Worm (Caenorhabditis elegans) whole organism, L2 larva: ENCODE data around the gene T15B7.14.
A peak's percentile ranks its signal among the peaks of the same experiment; 100 is the strongest.

ENCODE experiments used
- C34F6.9 ChIP-seq: fragments of 150-350 bp; optimal IDR thresholded peaks from 2 replicates; lab custom pipeline; 2014; ENCODE audit warnings: missing biosample characterization, missing genetic modification characterization
- F13H6.1 ChIP-seq: sonication (generic microtip); optimal IDR thresholded peaks from 2 replicates; lab custom pipeline; 2016; ENCODE audit warnings: missing genetic modification characterization, missing compliant biosample characterization
- Y55F3AM.14 ChIP-seq: fragments of 200-800 bp; sonication (Bioruptor generic); optimal IDR thresholded peaks from 2 replicates; lab custom pipeline; 2018; ENCODE audit warnings: mild to moderate bottlenecking, missing genetic modification characterization, missing compliant biosample characterization
- ZK546.5 ChIP-seq: sonication (generic microtip); optimal IDR thresholded peaks from 2 replicates; lab custom pipeline; 2017; ENCODE audit warnings: missing biosample characterization, missing genetic modification characterization
- alr-1 ChIP-seq: fragments of 150-350 bp; optimal IDR thresholded peaks from 2 replicates; lab custom pipeline; 2014; ENCODE audit warnings: missing biosample characterization, missing genetic modification characterization
- aly-2 ChIP-seq: fragments of 150-350 bp; optimal IDR thresholded peaks from 2 replicates; lab custom pipeline; 2014; ENCODE audit warnings: missing biosample characterization, missing genetic modification characterization
- ama-1 ChIP-seq: fragments of 150-350 bp; optimal IDR thresholded peaks from 2 replicates; lab custom pipeline; 2018; ENCODE audit warnings: inconsistent platforms
- blmp-1 ChIP-seq: sonication (generic microtip); optimal IDR thresholded peaks from 2 replicates; lab custom pipeline; 2017; ENCODE audit warnings: missing genetic modification characterization, mild to moderate bottlenecking, missing compliant biosample characterization, antibody characterized with exemption, moderate library complexity; ENCODE audit not compliant: insufficient read depth
- ceh-16 ChIP-seq: fragments of 150-350 bp; optimal IDR thresholded peaks from 2 replicates; lab custom pipeline; 2014; ENCODE audit warnings: missing biosample characterization, missing genetic modification characterization
- ceh-82 ChIP-seq: fragments of 150-350 bp; optimal IDR thresholded peaks from 2 replicates; lab custom pipeline; 2014; ENCODE audit warnings: missing biosample characterization, missing genetic modification characterization
- crh-2 ChIP-seq: sonication (generic microtip); optimal IDR thresholded peaks from 2 replicates; lab custom pipeline; 2017; ENCODE audit warnings: missing biosample characterization, missing genetic modification characterization
- dmd-4 ChIP-seq: sonication (generic microtip); optimal IDR thresholded peaks from 2 replicates; lab custom pipeline; 2017; ENCODE audit warnings: missing biosample characterization, missing genetic modification characterization
- egl-27 ChIP-seq: sonication (generic microtip); optimal IDR thresholded peaks from 3 replicates; lab custom pipeline; 2017; ENCODE audit warnings: missing biosample characterization, missing genetic modification reagents, missing genetic modification characterization
- elt-1 ChIP-seq: fragments of 150-350 bp; optimal IDR thresholded peaks from 2 replicates; lab custom pipeline; 2014; ENCODE audit warnings: missing biosample characterization, missing genetic modification characterization
- elt-3 ChIP-seq: sonication (generic microtip); optimal IDR thresholded peaks from 2 replicates; lab custom pipeline; 2017; ENCODE audit warnings: missing biosample characterization, missing genetic modification characterization
- gmeb-1 ChIP-seq: fragments of 150-350 bp; optimal IDR thresholded peaks from 2 replicates; lab custom pipeline; 2014; ENCODE audit warnings: missing biosample characterization, missing genetic modification characterization
- lin-11 ChIP-seq: fragments of 150-350 bp; sonication (generic microtip); optimal IDR thresholded peaks from 2 replicates; lab custom pipeline; 2014; ENCODE audit warnings: missing biosample characterization, missing genetic modification characterization, inconsistent platforms, mixed read lengths
- lin-13 ChIP-seq: fragments of 150-350 bp; optimal IDR thresholded peaks from 2 replicates; lab custom pipeline; 2014; ENCODE audit warnings: missing biosample characterization, missing genetic modification reagents, missing genetic modification characterization
- lin-39 ChIP-seq: fragments of 150-350 bp; optimal IDR thresholded peaks from 2 replicates; lab custom pipeline; 2014; ENCODE audit warnings: missing biosample characterization, missing genetic modification reagents, missing genetic modification characterization
- lsy-2 ChIP-seq, 2 experiments: fragments of 150-350 bp in 1 of 2; sonication (generic microtip) in 1 of 2; optimal IDR thresholded peaks; 2 replicates each; lab custom pipeline; 2014 to 2017; ENCODE audit warnings: missing biosample characterization in 2 of 2, missing genetic modification characterization in 2 of 2
- mab-5 ChIP-seq: fragments of 150-350 bp; optimal IDR thresholded peaks from 2 replicates; lab custom pipeline; 2014; ENCODE audit warnings: missing biosample characterization, missing genetic modification characterization
- mbf-1 ChIP-seq: sonication (generic microtip); optimal IDR thresholded peaks from 2 replicates; lab custom pipeline; 2017; ENCODE audit warnings: missing biosample characterization, missing genetic modification characterization
- nhr-10 ChIP-seq: sonication (generic microtip); optimal IDR thresholded peaks from 2 replicates; lab custom pipeline; 2017; ENCODE audit warnings: missing biosample characterization, missing genetic modification characterization
- nhr-11 ChIP-seq: fragments of 150-350 bp; optimal IDR thresholded peaks from 2 replicates; lab custom pipeline; 2014; ENCODE audit warnings: missing biosample characterization, missing genetic modification characterization
- nhr-12 ChIP-seq: fragments of 150-350 bp; optimal IDR thresholded peaks from 2 replicates; lab custom pipeline; 2014; ENCODE audit warnings: missing biosample characterization, missing genetic modification characterization
- nhr-129 ChIP-seq: fragments of 150-350 bp; optimal IDR thresholded peaks from 2 replicates; lab custom pipeline; 2014; ENCODE audit warnings: missing biosample characterization, missing genetic modification characterization
- nhr-21 ChIP-seq: fragments of 150-350 bp; optimal IDR thresholded peaks from 2 replicates; lab custom pipeline; 2014; ENCODE audit warnings: missing biosample characterization, missing genetic modification characterization
- nhr-23 ChIP-seq: fragments of 150-350 bp; optimal IDR thresholded peaks from 2 replicates; lab custom pipeline; 2014; ENCODE audit warnings: missing biosample characterization, missing genetic modification reagents, missing genetic modification characterization
- nhr-237 ChIP-seq: fragments of 150-350 bp; optimal IDR thresholded peaks from 2 replicates; lab custom pipeline; 2014; ENCODE audit warnings: missing biosample characterization, missing genetic modification characterization
- nhr-25 ChIP-seq: fragments of 150-350 bp; sonication (generic microtip); optimal IDR thresholded peaks from 3 replicates; lab custom pipeline; 2014; ENCODE audit warnings: missing biosample characterization, missing genetic modification characterization
- nhr-6 ChIP-seq: fragments of 150-350 bp; optimal IDR thresholded peaks from 2 replicates; lab custom pipeline; 2014; ENCODE audit warnings: missing biosample characterization, missing genetic modification characterization
- nhr-77 ChIP-seq: fragments of 150-350 bp; optimal IDR thresholded peaks from 2 replicates; lab custom pipeline; 2014; ENCODE audit warnings: missing biosample characterization, missing genetic modification characterization
- peb-1 ChIP-seq: fragments of 150-350 bp; optimal IDR thresholded peaks from 2 replicates; lab custom pipeline; 2014; ENCODE audit warnings: missing biosample characterization, missing genetic modification characterization
- sem-4 ChIP-seq: fragments of 150-350 bp; optimal IDR thresholded peaks from 2 replicates; lab custom pipeline; 2014; ENCODE audit warnings: missing biosample characterization, missing genetic modification reagents, missing genetic modification characterization
- skn-1 ChIP-seq: sonication (generic microtip); optimal IDR thresholded peaks from 2 replicates; lab custom pipeline; 2017; ENCODE audit warnings: missing biosample characterization, missing genetic modification characterization
- sma-3 ChIP-seq: sonication (generic microtip); optimal IDR thresholded peaks from 2 replicates; lab custom pipeline; 2016; ENCODE audit warnings: missing genetic modification reagents, missing genetic modification characterization, missing compliant biosample characterization
- sma-9 ChIP-seq, 2 experiments: fragments of 150-350 bp in 1 of 2; sonication (generic microtip) in 1 of 2; optimal IDR thresholded peaks; 2 replicates each; lab custom pipeline; 2014 to 2016; ENCODE audit warnings: missing genetic modification characterization in 2 of 2, mild to moderate bottlenecking in 1 of 2, missing biosample characterization in 1 of 2, missing compliant biosample characterization in 1 of 2, missing genetic modification reagents in 1 of 2, moderate library complexity in 1 of 2
- snpc-4 ChIP-seq: fragments of 150-350 bp; optimal IDR thresholded peaks from 2 replicates; lab custom pipeline; 2014; ENCODE audit warnings: missing biosample characterization, missing genetic modification characterization
- unc-39 ChIP-seq: fragments of 150-350 bp; optimal IDR thresholded peaks from 2 replicates; lab custom pipeline; 2014; ENCODE audit warnings: missing biosample characterization, missing genetic modification characterization
- unc-55 ChIP-seq: fragments of 150-350 bp; sonication (generic microtip); optimal IDR thresholded peaks from 3 replicates; lab custom pipeline; 2014; ENCODE audit warnings: missing biosample characterization, missing genetic modification reagents, missing genetic modification characterization
- zag-1 ChIP-seq: fragments of 150-350 bp; optimal IDR thresholded peaks from 2 replicates; lab custom pipeline; 2014; ENCODE audit warnings: missing biosample characterization, missing genetic modification characterization
- ztf-1 ChIP-seq: fragments of 200-800 bp; sonication (Bioruptor generic); conservative IDR thresholded peaks from 2 replicates; pipeline ENCODE4 v1.3.6; 2022; ENCODE audit warnings: missing genetic modification characterization, missing compliant biosample characterization
- ztf-11 ChIP-seq: sonication (generic microtip); optimal IDR thresholded peaks from 2 replicates; lab custom pipeline; 2017; ENCODE audit warnings: missing biosample characterization, missing genetic modification characterization

T15B7.14 gene

ce11 chrV:6796264-6796663 lies 38.9 kb downstream of the T15B7.14 start:
- TF ChIP-seq ceh-82 (no peak), C34F6.9 (tag; lab: Kevin White, UChicago) (peak; percentile 7), crh-2 (tag; lab: Kevin White, UChicago) (peak; percentile 83)

ce11 chrV:6793744-6794239 lies 41.4 kb downstream of the T15B7.14 start, which contains the start of gene ZC404.1:
TSS of gene ZC404.1 (plus strand) at chrV:6794189.
- TF ChIP-seq egl-27 (tag; lab: Kevin White, UChicago) = no peak
- TF ChIP-seq lsy-2 (tag; optimal IDR thresholded peaks at IDR 0.05; lab: Kevin White, UChicago) = no peak
- no peak for TF ChIP-seq mbf-1 (tag; lab: Kevin White, UChicago)
- no peak for TF ChIP-seq blmp-1
- TF ChIP-seq skn-1 (tag; lab: Kevin White, UChicago) = no peak
- TF ChIP-seq aly-2 = no peak
- no peak for TF ChIP-seq unc-39 (tag; lab: Kevin White, UChicago)
- TF ChIP-seq F13H6.1 = peak; percentile 34
- no peak for TF ChIP-seq gmeb-1
- TF ChIP-seq sma-3 (GFP tag; lab: Kevin White, UChicago) = no peak
- TF ChIP-seq ama-1 (lab: Kevin White, UChicago) = no peak
- TF ChIP-seq nhr-12 (tag; lab: Kevin White, UChicago) = no peak
- peak; percentile 27 for TF ChIP-seq ceh-16 (tag; lab: Kevin White, UChicago)
- no peak for TF ChIP-seq C34F6.9 (tag; lab: Kevin White, UChicago)
- no peak for TF ChIP-seq Y55F3AM.14 (GFP tag; lab: Kevin White, UChicago)
- peak; percentile 62 for TF ChIP-seq snpc-4 (tag; lab: Kevin White, UChicago)
- TF ChIP-seq lin-11 = no peak
- no peak for TF ChIP-seq ztf-1 (GFP tag; lab: Robert Waterston, UW)
- no peak for TF ChIP-seq peb-1 (tag; lab: Kevin White, UChicago)
- TF ChIP-seq sma-9 (GFP tag; optimal IDR thresholded peaks at IDR 0.05; lab: Kevin White, UChicago) = no peak
- no peak for TF ChIP-seq sma-9 (tag; optimal IDR thresholded peaks at IDR 0.05; lab: Kevin White, UChicago)
- no peak for TF ChIP-seq elt-3 (tag; lab: Kevin White, UChicago)
- TF ChIP-seq zag-1 (tag; lab: Kevin White, UChicago) = no peak
- TF ChIP-seq nhr-23 = no peak
- no peak for TF ChIP-seq sem-4 (tag; lab: Kevin White, UChicago)
- no peak for TF ChIP-seq dmd-4 (tag; lab: Kevin White, UChicago)
- TF ChIP-seq nhr-77 (tag; lab: Kevin White, UChicago) = no peak
- TF ChIP-seq nhr-21 (tag; lab: Kevin White, UChicago) = no peak
- TF ChIP-seq nhr-237 = no peak
- no peak for TF ChIP-seq nhr-6
- TF ChIP-seq nhr-129 (tag; lab: Kevin White, UChicago) = peak; percentile 6
- TF ChIP-seq crh-2 (tag; lab: Kevin White, UChicago) = no peak
- no peak for TF ChIP-seq lin-39 (tag; lab: Kevin White, UChicago)
- no peak for TF ChIP-seq ZK546.5 (tag; lab: Kevin White, UChicago)
- TF ChIP-seq elt-1 (tag; lab: Kevin White, UChicago) = no peak
- TF ChIP-seq lin-13 (GFP tag; lab: Kevin White, UChicago) = no peak
- no peak for TF ChIP-seq nhr-25 (tag; lab: Kevin White, UChicago)
- peak; percentile 38 for TF ChIP-seq unc-55 (GFP tag; lab: Kevin White, UChicago)
- no peak for TF ChIP-seq nhr-10 (tag; lab: Kevin White, UChicago)
- TF ChIP-seq ztf-11 (tag; lab: Kevin White, UChicago) = no peak
- TF ChIP-seq mab-5 (tag; lab: Kevin White, UChicago) = no peak
- no peak for TF ChIP-seq alr-1 (tag; lab: Kevin White, UChicago)
- no peak for TF ChIP-seq nhr-11 (tag; lab: Kevin White, UChicago)
